Worm (Caenorhabditis elegans) whole organism, L1 larva: ENCODE results near the gene K07B1.4.
"Not testable (repeated sequence)": the region's sequence is repeated elsewhere in the genome, so short reads cannot be mapped to it uniquely, and the experiment has no call there.

Experiments
- efl-1 ChIP-seq, 4 experiments: fragments of 150-350 bp; optimal IDR thresholded peaks in 3 of 4; peaks in 1 of 4; 1 replicate in 1 of 4; 2 replicates in 3 of 4; lab custom pipeline; 2014; ENCODE audit warnings: missing biosample characterization in 2 of 4, missing genetic modification characterization in 2 of 4, missing genetic modification reagents in 2 of 4
- fkh-4 ChIP-seq: sonication (generic microtip); optimal IDR thresholded peaks from 2 replicates; lab custom pipeline; 2016; ENCODE audit warnings: missing compliant biosample characterization, missing genetic modification characterization, borderline replicate concordance
- fkh-8 ChIP-seq: sonication (generic microtip); optimal IDR thresholded peaks from 2 replicates; lab custom pipeline; 2016; ENCODE audit warnings: mild to moderate bottlenecking, missing genetic modification characterization, missing compliant biosample characterization
- nhr-237 ChIP-seq: fragments of 150-350 bp; optimal IDR thresholded peaks from 2 replicates; lab custom pipeline; 2014; ENCODE audit warnings: missing biosample characterization, missing genetic modification characterization
- nhr-90 ChIP-seq: sonication (generic microtip); optimal IDR thresholded peaks from 2 replicates; lab custom pipeline; 2016; ENCODE audit warnings: mild to moderate bottlenecking, missing genetic modification characterization, missing compliant biosample characterization; ENCODE audit not compliant: poor library complexity

Gene K07B1.4

ce11 chrV:9378335-9378734, 49.6 kb downstream of the K07B1.4 start, which contains the start of gene E02C12.10:
TSS of gene E02C12.10 (minus strand) at chrV:9378409.
- no peak for TF ChIP-seq fkh-4 (tag; lab: Kevin White, UChicago)
- no peak for TF ChIP-seq efl-1 (optimal IDR thresholded peaks at IDR 0.05; lab: Kevin White, UChicago)
- peak in 1 of 2 experiments; percentile 89 for TF ChIP-seq efl-1 (GFP tag; optimal IDR thresholded peaks at IDR 0.05 in 1 of 2; lab: Kevin White, UChicago)

ce11 chrV:9379808-9380207, 51.0 kb downstream of the K07B1.4 start, which contains the start of gene E02C12.11:
TSS of gene E02C12.11 (minus strand) at chrV:9379908.
- not testable (repeated sequence) for TF ChIP-seq nhr-90 (tag; lab: Kevin White, UChicago); fkh-8; nhr-237
